Fruit fly (Drosophila melanogaster): ENCODE measurements around the gene CG14367.

CG14367 gene

DNA sequence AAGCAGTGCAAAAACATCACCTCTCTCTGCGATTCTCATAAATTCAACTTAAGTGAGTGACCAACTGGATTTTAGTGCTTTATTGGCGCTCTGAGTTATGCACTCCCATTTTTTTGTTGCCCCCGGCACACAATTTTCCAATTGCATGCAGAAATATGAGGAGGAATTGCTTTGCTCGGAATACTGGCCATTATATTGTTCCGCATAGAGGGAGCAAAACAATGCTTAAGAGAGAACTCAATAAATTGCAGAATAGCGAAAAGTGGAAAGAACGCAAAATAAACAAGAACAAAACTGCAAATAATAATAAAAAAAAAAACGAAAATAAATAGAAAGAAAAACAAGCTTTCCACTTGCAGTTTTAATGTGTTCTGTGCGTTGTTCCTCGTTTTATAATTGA lies 26.9 kb downstream of the CG14367 start:
- no peak for TF ChIP-seq woc (GFP tag; optimal IDR thresholded peaks at IDR 0.05)
- no peak for TF ChIP-seq pan (optimal IDR thresholded peaks at IDR 0.05)
- TF ChIP-seq GATAd (GFP tag; optimal IDR thresholded peaks at IDR 0.05) = no peak
- TF ChIP-seq usp (GFP tag; optimal IDR thresholded peaks at IDR 0.05) = no peak
- TF ChIP-seq lola (GFP tag; optimal IDR thresholded peaks at IDR 0.05) = no peak
- TF ChIP-seq dmrt93B (GFP tag; optimal IDR thresholded peaks at IDR 0.05) = no peak
- no peak for TF ChIP-seq sage (GFP tag; optimal IDR thresholded peaks at IDR 0.05)
- no peak for TF ChIP-seq foxo (GFP tag; optimal IDR thresholded peaks at IDR 0.05)
- no peak for TF ChIP-seq Dif (GFP tag; optimal IDR thresholded peaks at IDR 0.05; ENCODE audit: partially characterized antibody)
- TF ChIP-seq dsf (GFP tag; optimal IDR thresholded peaks at IDR 0.05; ENCODE audit: borderline replicate concordance) = no peak
- TF ChIP-seq dl (GFP tag; optimal IDR thresholded peaks at IDR 0.05; ENCODE audit: insufficient read depth in 1 of 2, partially characterized antibody in 2 of 2) = no peak
- no peak for TF ChIP-seq Dfd (GFP tag; optimal IDR thresholded peaks at IDR 0.05)
- TF ChIP-seq fru (GFP tag; optimal IDR thresholded peaks at IDR 0.05) = no peak

DNA sequence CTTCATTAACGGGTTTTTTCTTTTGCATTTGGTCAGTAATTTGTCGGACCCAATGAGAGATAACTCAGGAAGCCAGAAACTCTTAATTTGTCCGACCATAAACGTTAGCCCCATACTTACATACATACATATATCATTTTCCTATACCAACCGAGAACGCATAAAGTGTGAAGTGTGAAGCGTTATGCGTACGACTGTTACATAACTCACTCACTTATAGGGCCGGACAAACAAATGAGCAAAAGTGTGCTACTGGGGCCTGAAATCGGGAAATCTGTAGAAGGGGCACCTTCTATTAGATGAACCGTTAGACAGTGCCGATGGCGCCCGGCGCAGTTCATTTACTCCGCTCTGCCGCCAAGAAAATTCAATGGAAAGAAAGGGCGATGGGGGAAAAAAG lies 28.1 kb downstream of the CG14367 start:
- TF ChIP-seq dsf (GFP tag; optimal IDR thresholded peaks at IDR 0.05; ENCODE audit: borderline replicate concordance) = no peak
- no peak for TF ChIP-seq Vsx2 (GFP tag; optimal IDR thresholded peaks at IDR 0.05; ENCODE audit: partially characterized antibody)
- TF ChIP-seq GATAd (GFP tag; optimal IDR thresholded peaks at IDR 0.05) = no peak
- no peak for TF ChIP-seq Sp1 (GFP tag; optimal IDR thresholded peaks at IDR 0.05)
- no peak for TF ChIP-seq Myc (optimal IDR thresholded peaks at IDR 0.05)
- TF ChIP-seq CG32264 (GFP tag; optimal IDR thresholded peaks at IDR 0.05) = no peak
- no peak for TF ChIP-seq brk (GFP tag; optimal IDR thresholded peaks at IDR 0.05)
- TF ChIP-seq woc (GFP tag; optimal IDR thresholded peaks at IDR 0.05) = no peak

DNA sequence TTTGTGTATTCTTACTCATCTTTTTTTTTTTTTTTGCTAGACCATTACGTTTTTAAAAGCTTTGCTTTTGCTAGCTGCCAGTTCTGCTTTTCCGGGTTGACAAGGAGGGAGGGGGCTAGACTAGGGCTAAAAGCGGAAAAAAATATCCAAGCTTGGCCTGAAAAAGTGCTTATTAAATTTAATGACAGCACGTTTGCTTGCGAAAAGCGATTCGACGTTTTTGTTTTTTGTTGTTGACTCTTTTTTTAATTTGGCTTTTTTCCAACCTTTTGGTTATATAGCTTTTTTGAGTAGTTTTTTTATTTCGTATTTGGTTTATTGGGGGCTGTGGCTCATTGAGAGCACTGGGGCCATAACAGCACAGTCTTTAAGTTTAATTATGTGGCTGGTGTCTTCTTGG lies 28.6 kb downstream of the CG14367 start:
- TF ChIP-seq dl (GFP tag; optimal IDR thresholded peaks at IDR 0.05; ENCODE audit: insufficient read depth in 1 of 2, partially characterized antibody in 2 of 2) = no peak
- TF ChIP-seq CG32264 (GFP tag; optimal IDR thresholded peaks at IDR 0.05) = no peak
- TF ChIP-seq Abd-B (GFP tag; optimal IDR thresholded peaks at IDR 0.05) = no peak
- no peak for TF ChIP-seq usp (GFP tag; optimal IDR thresholded peaks at IDR 0.05)
- no peak for TF ChIP-seq lola (GFP tag; optimal IDR thresholded peaks at IDR 0.05)
- no peak for TF ChIP-seq fru (GFP tag; optimal IDR thresholded peaks at IDR 0.05)
- no peak for TF ChIP-seq Mio (GFP tag; optimal IDR thresholded peaks at IDR 0.05)
- TF ChIP-seq HLH106 (tag; optimal IDR thresholded peaks at IDR 0.05) = no peak
- TF ChIP-seq pan (optimal IDR thresholded peaks at IDR 0.05) = no peak
- no peak for TF ChIP-seq rgr (GFP tag; optimal IDR thresholded peaks at IDR 0.05)
- TF ChIP-seq psq (GFP tag; optimal IDR thresholded peaks at IDR 0.05) = no peak
- TF ChIP-seq br (GFP tag; optimal IDR thresholded peaks at IDR 0.05) = no peak
- TF ChIP-seq OdsH (GFP tag; optimal IDR thresholded peaks at IDR 0.05) = no peak
- TF ChIP-seq Myc (optimal IDR thresholded peaks at IDR 0.05) = no peak
- no peak for TF ChIP-seq woc (GFP tag; optimal IDR thresholded peaks at IDR 0.05)
- TF ChIP-seq dsf (GFP tag; optimal IDR thresholded peaks at IDR 0.05; ENCODE audit: borderline replicate concordance) = no peak
- no peak for TF ChIP-seq brk (GFP tag; optimal IDR thresholded peaks at IDR 0.05)
- no peak for TF ChIP-seq Hnf4 (GFP tag; optimal IDR thresholded peaks at IDR 0.05)
- no peak for TF ChIP-seq Hr83 (GFP tag; optimal IDR thresholded peaks at IDR 0.05; ENCODE audit: poor library complexity, severe bottlenecking)

DNA sequence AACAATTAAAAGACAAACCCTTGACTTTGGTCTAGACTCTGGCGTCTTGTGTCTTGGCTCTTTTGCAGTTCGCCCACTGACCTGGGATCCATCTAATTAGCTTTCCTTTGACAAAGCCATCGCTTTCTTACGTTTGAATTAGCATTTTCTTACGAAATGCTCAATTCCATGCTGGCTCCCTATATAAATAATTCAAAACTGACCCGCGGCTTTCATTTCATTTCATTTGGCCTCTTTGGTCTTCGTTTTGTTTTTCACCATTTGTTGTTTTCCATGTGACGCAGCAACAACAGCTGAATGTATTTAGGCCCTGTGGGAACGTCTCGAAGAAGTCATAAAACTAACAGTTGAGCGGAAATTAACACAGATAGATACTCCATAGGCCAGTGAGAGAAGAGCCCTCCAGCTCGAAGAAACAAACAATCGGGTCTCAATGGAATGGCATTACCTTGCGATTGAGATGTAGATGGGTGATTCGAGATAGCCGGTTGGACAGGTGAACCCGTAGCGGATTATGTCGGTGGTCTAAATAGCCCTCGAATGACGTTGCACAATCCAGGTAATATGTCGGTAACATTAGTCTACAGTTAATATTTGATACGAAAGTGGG lies 30.3 kb downstream of the CG14367 start:
- TF ChIP-seq Hr78 (GFP tag; optimal IDR thresholded peaks at IDR 0.05) (no peak), lola (GFP tag; optimal IDR thresholded peaks at IDR 0.05) (no peak), Hnf4 (GFP tag; optimal IDR thresholded peaks at IDR 0.05) (no peak), GATAd (GFP tag; optimal IDR thresholded peaks at IDR 0.05) (no peak), fru (GFP tag; optimal IDR thresholded peaks at IDR 0.05) (no peak), woc (GFP tag; optimal IDR thresholded peaks at IDR 0.05) (no peak), br (GFP tag; optimal IDR thresholded peaks at IDR 0.05) (no peak), foxo (GFP tag; optimal IDR thresholded peaks at IDR 0.05) (no peak), usp (GFP tag; optimal IDR thresholded peaks at IDR 0.05) (no peak), Mio (GFP tag; optimal IDR thresholded peaks at IDR 0.05) (no peak), sv (GFP tag; optimal IDR thresholded peaks at IDR 0.05) (no peak), Jra (GFP tag; optimal IDR thresholded peaks at IDR 0.05) (no peak), CG32264 (GFP tag; optimal IDR thresholded peaks at IDR 0.05) (no peak), tai (GFP tag; optimal IDR thresholded peaks at IDR 0.05) (no peak)

DNA sequence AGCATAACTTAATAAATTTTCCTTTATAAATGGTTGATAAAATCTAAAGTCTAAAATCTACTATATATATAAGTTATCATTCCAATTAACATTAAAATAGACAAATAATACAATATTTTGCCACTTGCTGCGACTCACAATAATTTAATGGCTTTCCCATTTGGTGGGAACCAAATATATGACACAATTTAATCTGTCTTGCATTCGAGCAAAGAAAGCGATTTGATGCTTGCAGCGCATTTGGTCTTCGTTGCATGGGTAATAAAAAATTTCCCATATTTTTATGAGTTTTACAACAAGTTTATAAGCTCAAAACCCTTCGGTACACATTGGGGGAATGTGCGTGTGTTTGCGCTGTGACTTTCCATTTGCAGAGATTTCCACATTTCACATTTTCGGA lies 32.9 kb downstream of the CG14367 start:
- no peak for TF ChIP-seq Rel (GFP tag; optimal IDR thresholded peaks at IDR 0.05)
- TF ChIP-seq Rel (tag; optimal IDR thresholded peaks at IDR 0.05) = no peak
- TF ChIP-seq h (GFP tag; optimal IDR thresholded peaks at IDR 0.05) = no peak
- TF ChIP-seq Mio (GFP tag; optimal IDR thresholded peaks at IDR 0.05) = no peak
- no peak for TF ChIP-seq usp (GFP tag; optimal IDR thresholded peaks at IDR 0.05)
- TF ChIP-seq Dfd (GFP tag; optimal IDR thresholded peaks at IDR 0.05) = no peak
- no peak for TF ChIP-seq tai (GFP tag; optimal IDR thresholded peaks at IDR 0.05)
- TF ChIP-seq HLH106 (tag; optimal IDR thresholded peaks at IDR 0.05) = no peak
- TF ChIP-seq Hr78 (GFP tag; optimal IDR thresholded peaks at IDR 0.05) = no peak
- no peak for TF ChIP-seq woc (GFP tag; optimal IDR thresholded peaks at IDR 0.05)
- TF ChIP-seq GATAd (GFP tag; optimal IDR thresholded peaks at IDR 0.05) = no peak
- no peak for TF ChIP-seq Hr83 (GFP tag; optimal IDR thresholded peaks at IDR 0.05; ENCODE audit: poor library complexity, severe bottlenecking)
- TF ChIP-seq Abd-B (GFP tag; optimal IDR thresholded peaks at IDR 0.05) = no peak
- no peak for TF ChIP-seq Jra (GFP tag; optimal IDR thresholded peaks at IDR 0.05)
- TF ChIP-seq CrebA (GFP tag; optimal IDR thresholded peaks at IDR 0.05; ENCODE audit: borderline replicate concordance) = no peak
- no peak for TF ChIP-seq rgr (GFP tag; optimal IDR thresholded peaks at IDR 0.05)
- no peak for TF ChIP-seq OdsH (GFP tag; optimal IDR thresholded peaks at IDR 0.05)
- TF ChIP-seq sv (GFP tag; optimal IDR thresholded peaks at IDR 0.05) = no peak
- no peak for TF ChIP-seq Hnf4 (GFP tag; optimal IDR thresholded peaks at IDR 0.05)
